Worm (Caenorhabditis elegans) whole organism, young adult: ENCODE data around the gene R08C7.4.

Experiments
- atf-7 ChIP-seq: sonication (generic microtip); optimal IDR thresholded peaks from 2 replicates; lab custom pipeline; 2017; ENCODE audit warnings: mild to moderate bottlenecking, missing genetic modification characterization, missing compliant biosample characterization
- ceh-40 ChIP-seq: fragments of 200-800 bp; sonication (Bioruptor generic); IDR thresholded peaks from 2 replicates; pipeline ENCODE4 v1.3.6; 2022; ENCODE audit warnings: missing genetic modification characterization, missing compliant biosample characterization
- ceh-58 ChIP-seq: fragments of 200-800 bp; sonication (Bioruptor generic); IDR thresholded peaks from 2 replicates; pipeline ENCODE4 v1.3.6; 2022; ENCODE audit warnings: missing genetic modification characterization, missing compliant biosample characterization
- dox-1 ChIP-seq: fragments of 200-800 bp; sonication (Bioruptor generic); IDR thresholded peaks from 2 replicates; pipeline ENCODE4 v1.3.6; 2022; ENCODE audit warnings: missing genetic modification reagents, missing genetic modification characterization, missing compliant biosample characterization
- hlh-12 ChIP-seq: sonication (generic microtip); optimal IDR thresholded peaks from 2 replicates; lab custom pipeline; 2016; ENCODE audit warnings: missing genetic modification characterization, missing compliant biosample characterization
- lin-26 ChIP-seq: fragments of 200-800 bp; sonication (Bioruptor generic); IDR thresholded peaks from 2 replicates; pipeline ENCODE4 v1.3.6; 2022; ENCODE audit warnings: missing genetic modification reagents, missing genetic modification characterization, missing compliant biosample characterization
- pha-4 ChIP-seq: fragments of 150-350 bp; sonication (generic microtip); optimal IDR thresholded peaks from 2 replicates; lab custom pipeline; 2014; ENCODE audit warnings: missing biosample characterization, missing genetic modification reagents, missing genetic modification characterization
- snpc-4 ChIP-seq, 5 experiments: fragments of 150-350 bp in 1 of 5; sonication (generic microtip) in 4 of 5; optimal IDR thresholded peaks; 2 replicates each; lab custom pipeline; 2014 to 2018; ENCODE audit warnings: missing genetic modification characterization in 5 of 5, missing biosample characterization in 3 of 5, antibody characterized with exemption in 2 of 5, mild to moderate bottlenecking in 2 of 5, missing compliant biosample characterization in 2 of 5, missing genotype in 2 of 5, moderate library complexity in 2 of 5, missing genetic modification reagents in 1 of 5
- unc-62 ChIP-seq: fragments of 150-350 bp; optimal IDR thresholded peaks from 2 replicates; lab custom pipeline; 2014; ENCODE audit warnings: missing biosample characterization, missing genetic modification reagents, missing genetic modification characterization
- ztf-18 ChIP-seq: sonication (generic microtip); optimal IDR thresholded peaks from 2 replicates; lab custom pipeline; 2016; ENCODE audit warnings: missing genotype, mild to moderate bottlenecking, missing genetic modification characterization, missing compliant biosample characterization

DNA sequence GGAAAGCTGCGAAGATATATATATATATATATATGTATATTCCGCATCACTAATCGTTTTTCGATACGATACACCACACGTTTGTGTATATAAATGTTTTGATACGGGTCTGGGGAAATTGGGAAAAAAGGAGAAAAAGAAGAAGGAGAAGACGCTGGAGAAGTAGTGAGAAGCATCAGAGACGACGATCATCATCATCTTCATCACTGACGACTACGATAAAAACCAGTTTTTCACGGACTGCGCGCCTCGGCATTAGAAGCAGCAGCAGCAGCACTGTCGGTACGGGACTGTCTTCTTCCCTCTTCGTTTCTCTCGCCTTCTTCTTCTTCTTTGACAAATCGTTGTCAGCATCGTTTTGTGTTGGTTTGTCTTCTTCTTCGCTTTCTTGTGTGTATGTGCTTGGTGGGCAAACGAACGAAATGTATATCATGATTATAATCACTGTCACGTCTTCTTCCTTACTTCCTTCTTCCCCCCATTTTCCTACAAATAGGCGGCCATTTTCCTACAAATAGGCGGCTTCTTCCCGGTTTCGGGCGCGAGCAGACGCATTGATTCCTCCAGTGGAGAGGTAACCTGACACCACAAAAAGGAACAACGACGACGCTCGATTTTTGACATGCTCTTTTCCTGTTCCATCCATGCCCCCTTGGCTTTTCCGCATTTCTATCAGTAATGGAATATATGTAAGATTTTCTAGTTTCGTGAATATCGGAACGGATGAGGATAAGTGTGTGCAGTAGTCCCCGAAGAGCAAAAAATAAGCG, 38.6 kb upstream of the R08C7.4 start:
- TF ChIP-seq pha-4 (tag; lab: Kevin White, UChicago) (no peak), hlh-12 (tag; lab: Kevin White, UChicago) (no peak), unc-62 (no peak), ceh-40 (GFP tag; lab: Robert Waterston, UW) (no peak), atf-7 (tag; lab: Kevin White, UChicago) (no peak), ztf-18 (tag; lab: Kevin White, UChicago) (no peak), snpc-4 (GFP tag; optimal IDR thresholded peaks at IDR 0.05; lab: Kevin White, UChicago) (no peak), snpc-4 (tag; optimal IDR thresholded peaks at IDR 0.05; lab: Kevin White, UChicago) (no peak), lin-26 (GFP tag; lab: Robert Waterston, UW) (0 out of 2 replicates have a peak, but pooled peaks have one; percentile 11), ceh-58 (no peak), dox-1 (GFP tag; lab: Robert Waterston, UW) (no peak)
